Worm (Caenorhabditis elegans): ENCODE measurements around the gene fipr-12.

The fipr-12 gene

DNA sequence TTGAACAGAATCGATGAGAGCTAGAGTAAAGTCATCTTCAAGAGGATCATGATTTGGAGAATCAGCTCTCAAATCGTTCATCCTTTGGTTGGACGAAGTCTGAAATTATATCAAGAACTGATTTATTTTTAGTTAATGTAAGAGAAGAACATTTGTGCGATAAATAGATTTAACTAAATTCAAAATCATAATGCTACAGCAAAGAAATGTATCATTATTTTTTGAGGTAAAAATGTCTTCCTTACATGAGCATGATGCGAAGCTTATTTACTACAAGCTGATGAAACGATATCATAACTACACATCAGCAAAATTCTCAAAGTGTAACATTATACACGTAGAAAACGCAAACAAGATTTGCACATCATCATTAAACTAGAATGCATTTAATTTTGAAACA, 19.3 kb downstream of the fipr-12 start, which contains the start of gene madf-4 (continued):
- TF ChIP-seq unc-42 (tag; optimal IDR thresholded peaks at IDR 0.05): no peak

DNA sequence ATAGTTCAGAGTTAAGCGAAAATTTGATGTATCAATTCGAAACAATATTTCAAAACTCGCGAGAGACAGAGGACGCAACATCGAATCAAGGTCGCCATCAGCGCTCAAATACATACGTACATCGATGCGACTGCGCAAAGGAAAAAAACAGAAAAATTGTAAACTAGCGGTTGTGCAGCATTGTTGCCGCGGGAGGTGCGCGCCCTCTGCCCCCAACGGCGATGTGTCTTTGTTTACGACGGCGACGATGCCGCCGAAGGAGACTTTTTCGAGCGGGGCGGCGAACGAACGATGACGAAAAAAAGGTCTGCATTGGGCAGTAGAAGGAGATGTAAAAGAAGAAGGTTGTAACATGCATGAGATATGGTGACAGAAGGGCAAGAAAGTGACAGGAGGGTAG, 19.8 kb downstream of the fipr-12 start:
- TF ChIP-seq hlh-15 (tag; optimal IDR thresholded peaks at IDR 0.05) (no peak), ztf-16 (tag; optimal IDR thresholded peaks at IDR 0.05) (no peak), ceh-48 (tag; optimal IDR thresholded peaks at IDR 0.05) (no peak), pha-2 (tag; optimal IDR thresholded peaks at IDR 0.05) (no peak), ets-4 (tag; optimal IDR thresholded peaks at IDR 0.05) (no peak), ceh-6 (GFP tag; optimal IDR thresholded peaks at IDR 0.05) (no peak), ceh-31 (tag; optimal IDR thresholded peaks at IDR 0.05) (no peak), ceh-18 (tag; optimal IDR thresholded peaks at IDR 0.05) (no peak), che-1 (tag; optimal IDR thresholded peaks at IDR 0.05) (no peak), ceh-24 (tag; optimal IDR thresholded peaks at IDR 0.05) (no peak), ttx-3 (tag; optimal IDR thresholded peaks at IDR 0.05) (no peak), syd-9 (tag; optimal IDR thresholded peaks at IDR 0.05) (no peak)

DNA sequence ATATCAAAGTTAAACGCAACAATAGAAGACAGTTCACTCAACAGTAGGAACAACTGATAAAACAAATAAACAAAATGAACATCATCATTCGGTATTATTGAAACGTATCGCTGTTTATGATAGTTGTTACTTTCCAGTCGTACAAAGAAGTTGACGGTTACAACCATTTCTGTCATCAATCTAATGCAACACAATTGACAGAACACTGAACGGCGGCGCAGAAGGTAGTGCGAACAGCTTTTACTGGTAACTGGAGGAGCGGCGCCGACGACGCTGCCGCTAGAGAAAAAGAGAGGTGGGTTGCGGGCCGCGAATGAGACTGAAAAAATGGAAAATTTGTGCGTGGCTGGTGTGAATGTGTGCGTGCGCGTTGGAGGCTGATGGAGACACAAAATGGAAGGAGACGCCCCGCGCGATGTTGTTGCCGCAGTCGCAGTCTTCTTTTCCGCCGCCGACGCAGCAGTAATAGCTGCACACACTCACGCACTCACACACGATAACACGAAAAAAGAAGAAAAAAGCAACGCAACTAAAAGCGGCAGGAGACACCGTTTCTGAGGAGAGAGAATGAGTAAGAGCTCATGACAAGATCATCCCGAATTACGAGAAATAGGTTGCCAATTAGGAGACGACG, 21.1 kb downstream of the fipr-12 start:
- TF ChIP-seq lin-11 (tag; optimal IDR thresholded peaks at IDR 0.05) (no peak), unc-42 (tag; optimal IDR thresholded peaks at IDR 0.05) (peak; percentile 21), ceh-31 (tag; optimal IDR thresholded peaks at IDR 0.05) (peak; percentile 28), hlh-6 (tag; optimal IDR thresholded peaks at IDR 0.05) (peak; percentile 48), ceh-2 (tag; optimal IDR thresholded peaks at IDR 0.05) (no peak), ceh-48 (tag; optimal IDR thresholded peaks at IDR 0.05) (no peak), ref-2 (tag; optimal IDR thresholded peaks at IDR 0.05) (peak; percentile 16), pros-1 (tag; optimal IDR thresholded peaks at IDR 0.05) (no peak), ceh-14 (tag; optimal IDR thresholded peaks at IDR 0.05) (peak; percentile 26), elt-2 (tag; optimal IDR thresholded peaks at IDR 0.05) (no peak), ztf-16 (tag; optimal IDR thresholded peaks at IDR 0.05) (no peak), hlh-15 (tag; optimal IDR thresholded peaks at IDR 0.05) (no peak), sox-2 (GFP tag; IDR thresholded peaks at IDR 0.05) (no peak), ceh-6 (GFP tag; optimal IDR thresholded peaks at IDR 0.05) (no peak), ceh-34 (tag; optimal IDR thresholded peaks at IDR 0.05) (no peak), nfya-1 (tag; optimal IDR thresholded peaks at IDR 0.05) (no peak), hlh-8 (tag; optimal IDR thresholded peaks at IDR 0.05) (no peak), dmd-4 (tag; optimal IDR thresholded peaks at IDR 0.05; ENCODE audit: borderline replicate concordance) (no peak), elt-4 (tag; optimal IDR thresholded peaks at IDR 0.05) (no peak), lim-6 (tag; optimal IDR thresholded peaks at IDR 0.05) (no peak), K09A11.1 (tag; optimal IDR thresholded peaks at IDR 0.05; ENCODE audit: insufficient read depth) (no peak), F13H6.1 (tag; optimal IDR thresholded peaks at IDR 0.05) (no peak), K02D7.2 (tag; optimal IDR thresholded peaks at IDR 0.05) (no peak)

DNA sequence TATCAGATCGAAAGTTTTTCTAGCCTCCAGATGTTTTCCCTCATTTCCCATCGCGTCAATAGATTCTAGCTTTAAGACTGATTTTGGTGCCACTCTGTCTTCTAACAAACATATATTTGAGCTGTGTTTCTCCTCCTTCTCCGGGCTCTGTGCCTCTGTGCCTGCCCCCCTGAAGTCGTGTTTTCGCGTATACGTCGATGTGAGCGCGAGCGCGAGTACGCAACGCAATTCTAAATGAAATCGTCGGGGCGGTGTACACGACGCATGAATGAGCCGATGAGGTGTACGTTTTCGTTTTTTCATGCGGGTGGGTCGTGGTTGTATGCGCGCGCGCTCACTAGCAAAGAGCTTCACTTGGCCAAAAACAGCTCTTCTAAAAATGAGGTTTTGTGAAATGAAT, 22.8 kb downstream of the fipr-12 start:
- TF ChIP-seq unc-42 (tag; optimal IDR thresholded peaks at IDR 0.05) (peak; percentile 4), elt-4 (tag; optimal IDR thresholded peaks at IDR 0.05) (no peak)

DNA sequence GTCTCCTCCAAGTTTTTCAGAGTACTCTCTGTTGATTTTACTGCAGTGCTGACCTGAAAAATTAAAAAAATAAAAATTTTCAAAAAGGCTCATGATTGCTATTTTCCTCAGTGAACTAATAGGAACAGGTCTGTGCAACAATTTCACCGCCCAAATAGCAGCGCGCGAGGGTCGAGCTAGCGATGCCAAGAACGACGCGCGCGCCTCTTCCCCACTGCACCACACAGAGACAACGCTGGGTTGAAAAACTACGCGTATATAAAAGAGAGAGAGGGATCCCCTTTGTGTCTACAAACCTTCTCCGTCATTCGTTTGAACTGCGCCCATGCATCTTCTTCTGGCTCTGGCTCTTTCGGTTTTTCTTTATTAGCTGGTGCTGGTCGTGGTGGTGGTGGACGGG, 27.0 kb downstream of the fipr-12 start:
- peak; percentile 54 for TF ChIP-seq tbx-7 (tag; optimal IDR thresholded peaks at IDR 0.05)
- no peak for TF ChIP-seq ama-1 (optimal IDR thresholded peaks at IDR 0.05)
- TF ChIP-seq pax-1 (tag; optimal IDR thresholded peaks at IDR 0.05): no peak
- TF ChIP-seq che-1 (tag; optimal IDR thresholded peaks at IDR 0.05): peak; percentile 91
- peak; percentile 87 for TF ChIP-seq Y22D7AL.16 (tag; optimal IDR thresholded peaks at IDR 0.05)
- TF ChIP-seq elt-2 (tag; optimal IDR thresholded peaks at IDR 0.05): peak; percentile 93
- peak; percentile 82 for TF ChIP-seq unc-3 (GFP tag; conservative IDR thresholded peaks at IDR 0.05)
- TF ChIP-seq unc-3 (tag; optimal IDR thresholded peaks at IDR 0.05): peak; percentile 90
- peak; percentile 89 for TF ChIP-seq tbx-2 (tag; optimal IDR thresholded peaks at IDR 0.05)
- TF ChIP-seq ceh-34 (tag; optimal IDR thresholded peaks at IDR 0.05): peak; percentile 95
- TF ChIP-seq pha-2 (tag; optimal IDR thresholded peaks at IDR 0.05): peak; percentile 80
- peak; percentile 94 for TF ChIP-seq fkh-6 (tag; optimal IDR thresholded peaks at IDR 0.05)
- peak; percentile 90 for TF ChIP-seq pqm-1 (tag; optimal IDR thresholded peaks at IDR 0.05)
- TF ChIP-seq unc-55 (GFP tag; optimal IDR thresholded peaks at IDR 0.05): no peak
- TF ChIP-seq hlh-13 (GFP tag; optimal IDR thresholded peaks at IDR 0.05): peak; percentile 90
- TF ChIP-seq gmeb-2 (tag; optimal IDR thresholded peaks at IDR 0.05): peak; percentile 97
- peak; percentile 89 for TF ChIP-seq ceh-18 (tag; optimal IDR thresholded peaks at IDR 0.05)
- TF ChIP-seq ceh-22 (tag; optimal IDR thresholded peaks at IDR 0.05): no peak
- TF ChIP-seq syd-9 (tag; optimal IDR thresholded peaks at IDR 0.05): peak; percentile 96
- peak; percentile 89 for TF ChIP-seq sox-2 (GFP tag; IDR thresholded peaks at IDR 0.05)
- peak; percentile 95 for TF ChIP-seq ztf-16 (tag; optimal IDR thresholded peaks at IDR 0.05)
- TF ChIP-seq hlh-30 (tag; optimal IDR thresholded peaks at IDR 0.05; ENCODE audit: insufficient read depth): peak; percentile 42
- TF ChIP-seq C08G9.2 (tag; optimal IDR thresholded peaks at IDR 0.05): peak; percentile 88
